Fruit fly (Drosophila melanogaster): Measurements from ENCODE around the gene CG31546.

Gene CG31546

dm6 chr3R:5668928-5669739 lies 33.7 kb upstream of the CG31546 start, which contains the start of the genes Xe7 and Atg17 (continued):
- peak; percentile 85 for TF ChIP-seq CG4820 (GFP tag; optimal IDR thresholded peaks at IDR 0.05)
- TF ChIP-seq CG7987 (GFP tag; optimal IDR thresholded peaks at IDR 0.05), result peak; percentile 62
- TF ChIP-seq ERR (GFP tag; optimal IDR thresholded peaks at IDR 0.05), result peak; percentile 35
- TF ChIP-seq pita (GFP tag; optimal IDR thresholded peaks at IDR 0.05), result no peak
- peak; percentile 69 for TF ChIP-seq scrt (GFP tag; optimal IDR thresholded peaks at IDR 0.05)
- peak; percentile 94 for TF ChIP-seq Rfx (GFP tag; IDR thresholded peaks at IDR 0.05)
- TF ChIP-seq CG4360 (GFP tag; IDR thresholded peaks at IDR 0.05), result no peak
- TF ChIP-seq CG2875 (GFP tag; optimal IDR thresholded peaks at IDR 0.05), result peak; percentile 46
- TF ChIP-seq ase (GFP tag; IDR thresholded peaks at IDR 0.05), result peak; percentile 85
- TF ChIP-seq Hr3 (GFP tag; optimal IDR thresholded peaks at IDR 0.05), result peak; percentile 94
- peak; percentile 96 for TF ChIP-seq ind (GFP tag; optimal IDR thresholded peaks at IDR 0.05)
- no peak; the same call in 2 of the 3 replicates for TF ChIP-seq CG14860 (GFP tag; IDR thresholded peaks at IDR 0.05; ENCODE audit: partially characterized antibody)
- no peak for TF ChIP-seq grn (GFP tag; optimal IDR thresholded peaks at IDR 0.05)
- peak; percentile 95 for TF ChIP-seq nmo (GFP tag; optimal IDR thresholded peaks at IDR 0.05)
- TF ChIP-seq Antp (GFP tag; optimal IDR thresholded peaks at IDR 0.05), result peak; percentile 93
- TF ChIP-seq ttk (GFP tag; IDR thresholded peaks at IDR 0.05), result peak; percentile 82
- peak; percentile 84 for TF ChIP-seq CG3065 (GFP tag; optimal IDR thresholded peaks at IDR 0.05)
- peak; percentile 95 for TF ChIP-seq sug (tag; optimal IDR thresholded peaks at IDR 0.05)
- TF ChIP-seq CG6791 (GFP tag; IDR thresholded peaks at IDR 0.05; ENCODE audit: partially characterized antibody), result 0 out of 3 replicates have a peak, but pooled peaks have one; percentile 52
- peak; percentile 99 for TF ChIP-seq Ets65A (GFP tag)
- peak; percentile 76 for TF ChIP-seq gsb (GFP tag; IDR thresholded peaks at IDR 0.05)
- TF ChIP-seq amos (GFP tag; IDR thresholded peaks at IDR 0.05; ENCODE audit: partially characterized antibody), result peak; percentile 59
- TF ChIP-seq CG17829 (tag; optimal IDR thresholded peaks at IDR 0.05), result peak; percentile 89
- TF ChIP-seq CG7786 (GFP tag; optimal IDR thresholded peaks at IDR 0.05), result peak; percentile 85
- no peak for TF ChIP-seq Tbp (GFP tag; optimal IDR thresholded peaks at IDR 0.05)
- TF ChIP-seq zfh2 (GFP tag; optimal IDR thresholded peaks at IDR 0.05), result peak; percentile 97
- TF ChIP-seq CG9609 (GFP tag; optimal IDR thresholded peaks at IDR 0.05), result peak; percentile 89
- peak; percentile 82 for TF ChIP-seq Dad (GFP tag; optimal IDR thresholded peaks at IDR 0.05)
- TF ChIP-seq CG10147 (GFP tag; optimal IDR thresholded peaks at IDR 0.05), result peak; percentile 90
- TF ChIP-seq CG7372 (GFP tag; IDR thresholded peaks at IDR 0.05), result peak; percentile 94
- TF ChIP-seq vfl (GFP tag; optimal IDR thresholded peaks at IDR 0.05), result peak; percentile 91
- peak; percentile 80 for TF ChIP-seq toy (GFP tag; IDR thresholded peaks at IDR 0.05)
- peak; percentile 99 for TF ChIP-seq trem (tag; optimal IDR thresholded peaks at IDR 0.05)
- peak; percentile 97 for TF ChIP-seq CG30403 (GFP tag; optimal IDR thresholded peaks at IDR 0.05)
- TF ChIP-seq CG34422 (GFP tag; IDR thresholded peaks at IDR 0.05), result peak; percentile 91
- TF ChIP-seq Dref (GFP tag; IDR thresholded peaks at IDR 0.05), result peak; percentile 70
- TF ChIP-seq ranshi (GFP tag; IDR thresholded peaks at IDR 0.05), result peak; percentile 90; the same call in 1 of the 2 replicates
- TF ChIP-seq CG31441 (GFP tag; IDR thresholded peaks at IDR 0.05), result peak; percentile 93
- no peak for TF ChIP-seq sima (GFP tag; optimal IDR thresholded peaks at IDR 0.05)
- peak; percentile 96 for TF ChIP-seq slbo (GFP tag; IDR thresholded peaks at IDR 0.05)
- TF ChIP-seq CG18262 (tag; optimal IDR thresholded peaks at IDR 0.05), result peak; percentile 88
- TF ChIP-seq CG4707 (GFP tag; optimal IDR thresholded peaks at IDR 0.05), result peak; percentile 16
- TF ChIP-seq grau (tag; optimal IDR thresholded peaks at IDR 0.05), result peak; percentile 93
- peak; percentile 91 for TF ChIP-seq Max (GFP tag; optimal IDR thresholded peaks at IDR 0.05)
- TF ChIP-seq CG9932 (GFP tag; IDR thresholded peaks at IDR 0.05), result peak; percentile 97
- peak; percentile 42 for TF ChIP-seq CG3163 (GFP tag; optimal IDR thresholded peaks at IDR 0.05)
- TF ChIP-seq Spps (tag; optimal IDR thresholded peaks at IDR 0.05), result peak; percentile 54
- TF ChIP-seq CG4282 (GFP tag; optimal IDR thresholded peaks at IDR 0.05), result peak; percentile 61
- TF ChIP-seq CG10209 (GFP tag; optimal IDR thresholded peaks at IDR 0.05), result peak; percentile 92
- TF ChIP-seq chinmo (GFP tag; IDR thresholded peaks at IDR 0.05; ENCODE audit: partially characterized antibody), result no peak
